Worm (Caenorhabditis elegans): ENCODE data around the gene F13H10.6.

DNA sequence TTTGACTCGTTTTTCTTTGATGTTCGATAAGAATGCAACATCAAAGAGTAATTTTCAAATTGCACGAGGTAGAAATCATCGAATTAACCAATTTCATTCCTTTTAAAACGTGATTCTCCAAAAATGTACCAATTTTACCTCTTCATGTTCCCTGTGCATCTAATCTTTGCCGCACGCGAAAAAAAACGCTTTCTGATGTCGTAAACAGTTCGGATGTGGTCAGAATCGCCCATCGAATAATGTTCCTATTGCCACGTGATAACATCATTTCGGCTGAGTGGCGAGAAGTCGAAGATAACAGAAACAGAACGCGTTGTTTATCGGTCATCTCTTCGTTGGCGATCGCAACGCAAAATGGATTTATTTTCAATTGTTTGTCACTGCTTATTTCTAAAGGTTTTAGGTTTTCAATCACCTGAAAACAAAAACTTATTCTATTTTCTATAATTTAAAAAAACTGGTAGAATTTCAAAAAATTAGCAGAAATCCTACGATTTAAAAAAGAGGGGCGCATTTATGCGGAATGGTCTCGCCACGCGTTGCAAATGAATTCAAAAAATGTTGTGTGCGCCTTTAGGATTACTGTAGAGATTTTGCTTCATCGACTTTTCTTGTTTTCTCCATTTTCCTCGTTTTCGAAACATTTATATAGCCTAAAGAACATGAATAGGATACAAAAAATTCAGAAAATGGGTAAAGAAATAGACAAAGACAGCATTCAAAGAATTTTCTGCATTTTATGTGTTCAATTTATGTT, 12.6 kb downstream of the F13H10.6 start, which contains the start of gene mogs-1:
- TF ChIP-seq hmbx-1 (tag; optimal IDR thresholded peaks at IDR 0.05), result no peak
- TF ChIP-seq scrt-1 (GFP tag; IDR thresholded peaks at IDR 0.05), result no peak
- TF ChIP-seq ama-1 (optimal IDR thresholded peaks at IDR 0.05), result no peak
- no peak for TF ChIP-seq B0310.2 (tag; optimal IDR thresholded peaks at IDR 0.05)
- TF ChIP-seq ets-7 (tag; optimal IDR thresholded peaks at IDR 0.05), result no peak
- TF ChIP-seq ceh-36 (tag; optimal IDR thresholded peaks at IDR 0.05), result no peak
